Fruit fly (Drosophila melanogaster) whole organism, wandering third instar larva: Measurements from ENCODE around the gene CG43219.

ENCODE experiments used
- Abd-B ChIP-seq: fragments of >200 bp; optimal IDR thresholded peaks from 2 replicates; lab custom pipeline; 2017; ENCODE audit warnings: missing biosample characterization, missing genetic modification characterization
- CG32264 ChIP-seq: fragments of 200-800 bp; sonication (Bioruptor generic); optimal IDR thresholded peaks from 2 replicates; lab custom pipeline; 2016; ENCODE audit warnings: missing biosample characterization, missing genetic modification characterization
- CrebA ChIP-seq: fragments of 200-800 bp; sonication (Bioruptor generic); optimal IDR thresholded peaks from 2 replicates; lab custom pipeline; 2016; ENCODE audit warnings: missing biosample characterization, mild to moderate bottlenecking, missing genetic modification characterization, borderline replicate concordance
- Dfd ChIP-seq: fragments of >200 bp; optimal IDR thresholded peaks from 2 replicates; lab custom pipeline; 2017; ENCODE audit warnings: missing biosample characterization, missing genetic modification characterization
- Dif ChIP-seq: fragments of 200-275, 200-300 bp; sonication (Bioruptor generic); optimal IDR thresholded peaks from 2 replicates; lab custom pipeline; 2018; ENCODE audit warnings: missing biosample characterization, missing genetic modification characterization; ENCODE audit not compliant: partially characterized antibody
- HLH106 ChIP-seq: fragments of 200-800 bp; optimal IDR thresholded peaks from 3 replicates; lab custom pipeline; 2019; ENCODE audit warnings: missing biosample characterization, mild to moderate bottlenecking, missing genetic modification characterization, moderate library complexity
- Hnf4 ChIP-seq: fragments of 200-800 bp; sonication (Bioruptor generic); optimal IDR thresholded peaks from 2 replicates; lab custom pipeline; 2016; ENCODE audit warnings: missing biosample characterization, mild to moderate bottlenecking, missing genetic modification characterization
- Hr78 ChIP-seq: fragments of >200 bp; optimal IDR thresholded peaks from 2 replicates; lab custom pipeline; 2017; ENCODE audit warnings: missing biosample characterization, missing genetic modification characterization
- Hr83 ChIP-seq: fragments of 200-300 bp; sonication (Bioruptor generic); optimal IDR thresholded peaks from 2 replicates; lab custom pipeline; 2016; ENCODE audit warnings: missing biosample characterization, mild to moderate bottlenecking, missing genetic modification characterization, moderate library complexity; ENCODE audit not compliant: poor library complexity, severe bottlenecking
- Jra ChIP-seq: sonication (Bioruptor generic); optimal IDR thresholded peaks from 2 replicates; lab custom pipeline; 2016; ENCODE audit warnings: missing biosample characterization, missing genetic modification characterization
- Mio ChIP-seq: sonication (Bioruptor generic); optimal IDR thresholded peaks from 2 replicates; lab custom pipeline; 2016; ENCODE audit warnings: missing biosample characterization, missing genetic modification characterization
- Myc ChIP-seq: fragments of >200 bp; optimal IDR thresholded peaks from 2 replicates; lab custom pipeline; 2017
- N ChIP-seq: fragments of >200 bp; optimal IDR thresholded peaks from 2 replicates; lab custom pipeline; 2018; ENCODE audit warnings: missing biosample characterization, missing external identifiers, missing genetic modification characterization
- Rel ChIP-seq, 2 experiments: fragments of 200-800 bp; sonication (Bioruptor generic) in 1 of 2; optimal IDR thresholded peaks; 2 replicates in 1 of 2; 3 replicates in 1 of 2; lab custom pipeline; 2016 to 2019; ENCODE audit warnings: mild to moderate bottlenecking in 2 of 2, missing biosample characterization in 2 of 2, missing genetic modification characterization in 2 of 2, moderate library complexity in 1 of 2
- Sp1 ChIP-seq: fragments of 200-800 bp; sonication (Bioruptor generic); optimal IDR thresholded peaks from 3 replicates; lab custom pipeline; 2019; ENCODE audit warnings: missing biosample characterization, mild to moderate bottlenecking, missing genetic modification characterization, moderate library complexity
- Vsx2 ChIP-seq: fragments of 200-300, 225-300 bp; sonication (Bioruptor generic); optimal IDR thresholded peaks from 2 replicates; lab custom pipeline; 2018; ENCODE audit warnings: missing biosample characterization, missing genetic modification characterization; ENCODE audit not compliant: partially characterized antibody
- br ChIP-seq: fragments of 200-800 bp; sonication (Bioruptor generic); optimal IDR thresholded peaks from 2 replicates; lab custom pipeline; 2016; ENCODE audit warnings: missing biosample characterization, missing genetic modification characterization
- brk ChIP-seq: fragments of 200-800 bp; sonication (Bioruptor generic); optimal IDR thresholded peaks from 2 replicates; lab custom pipeline; 2016; ENCODE audit warnings: missing biosample characterization, mild to moderate bottlenecking, missing genetic modification characterization
- dl ChIP-seq, 2 experiments: fragments of 175-275, 200-275 bp in 1 of 2; fragments of 200-275 bp in 1 of 2; sonication (Bioruptor generic); optimal IDR thresholded peaks; lab custom pipeline; 2018; ENCODE audit warnings: mild to moderate bottlenecking in 2 of 2, missing biosample characterization in 2 of 2, missing genetic modification characterization in 2 of 2, moderate library complexity in 2 of 2; ENCODE audit not compliant: partially characterized antibody in 2 of 2, insufficient read depth in 1 of 2
- dmrt93B ChIP-seq: fragments of 200-800 bp; sonication (Bioruptor generic); optimal IDR thresholded peaks from 2 replicates; lab custom pipeline; 2018; ENCODE audit warnings: missing biosample characterization, mild to moderate bottlenecking, missing genetic modification characterization
- dsf ChIP-seq: sonication (Bioruptor generic); optimal IDR thresholded peaks from 2 replicates; lab custom pipeline; 2016; ENCODE audit warnings: missing biosample characterization, missing genetic modification characterization, borderline replicate concordance
- ey ChIP-seq: fragments of 200-800 bp; sonication (Bioruptor generic); optimal IDR thresholded peaks from 2 replicates; lab custom pipeline; 2016; ENCODE audit warnings: missing biosample characterization, missing genetic modification characterization
- foxo ChIP-seq, 2 experiments: fragments of 200-800 bp; sonication (Bioruptor generic); optimal IDR thresholded peaks; 2 replicates in 1 of 2; 3 replicates in 1 of 2; lab custom pipeline; 2016 to 2017; ENCODE audit warnings: missing biosample characterization in 2 of 2, missing genetic modification characterization in 2 of 2
- fru ChIP-seq: fragments of 200-800 bp; sonication (Bioruptor generic); optimal IDR thresholded peaks from 3 replicates; lab custom pipeline; 2016; ENCODE audit warnings: missing biosample characterization, mild to moderate bottlenecking, missing genetic modification characterization
- h ChIP-seq: fragments of 200-800 bp; sonication (Bioruptor generic); optimal IDR thresholded peaks from 3 replicates; lab custom pipeline; 2016; ENCODE audit warnings: missing biosample characterization, mild to moderate bottlenecking, missing genetic modification characterization
- jim ChIP-seq: fragments of 175-275, 200-325 bp; sonication (Bioruptor generic); optimal IDR thresholded peaks from 2 replicates; lab custom pipeline; 2016; ENCODE audit warnings: missing biosample characterization, mild to moderate bottlenecking, missing genetic modification characterization
- lola ChIP-seq: fragments of >200 bp; optimal IDR thresholded peaks from 2 replicates; lab custom pipeline; 2017; ENCODE audit warnings: missing biosample characterization, missing genetic modification characterization
- pan ChIP-seq: fragments of >200 bp; optimal IDR thresholded peaks from 2 replicates; lab custom pipeline; 2017
- psq ChIP-seq: fragments of 200-800 bp; sonication (Bioruptor generic); optimal IDR thresholded peaks from 3 replicates; lab custom pipeline; 2017; ENCODE audit warnings: missing biosample characterization, mild to moderate bottlenecking, missing genetic modification characterization, moderate library complexity
- rgr ChIP-seq: fragments of 200-800 bp; sonication (Bioruptor generic); optimal IDR thresholded peaks from 3 replicates; lab custom pipeline; 2016; ENCODE audit warnings: missing biosample characterization, mild to moderate bottlenecking, missing genetic modification characterization
- sage ChIP-seq: fragments of 200-800 bp; sonication (Bioruptor generic); optimal IDR thresholded peaks from 2 replicates; lab custom pipeline; 2016; ENCODE audit warnings: missing biosample characterization, mild to moderate bottlenecking, missing genetic modification characterization
- sv ChIP-seq: fragments of 200-800 bp; sonication (Bioruptor generic); optimal IDR thresholded peaks from 3 replicates; lab custom pipeline; 2016; ENCODE audit warnings: missing biosample characterization, missing genetic modification characterization
- tai ChIP-seq: sonication (Bioruptor generic); optimal IDR thresholded peaks from 2 replicates; lab custom pipeline; 2016; ENCODE audit warnings: missing biosample characterization, missing genetic modification characterization
- woc ChIP-seq: sonication (Bioruptor generic); optimal IDR thresholded peaks from 2 replicates; lab custom pipeline; 2016; ENCODE audit warnings: missing biosample characterization, mild to moderate bottlenecking, missing genetic modification characterization

CG43219 gene

dm6 chr3L:21229764-21230163 lies 9.6 kb downstream of the CG43219 start:
- TF ChIP-seq woc (no peak), Vsx2 (GFP tag; lab: Kevin White, UChicago) (no peak), dmrt93B (no peak), ey (GFP tag; lab: Kevin White, UChicago) (no peak), CrebA (GFP tag; lab: Kevin White, UChicago) (no peak), sv (no peak), Rel (GFP tag; optimal IDR thresholded peaks at IDR 0.05; lab: Kevin White, UChicago) (no peak), Rel (tag; optimal IDR thresholded peaks at IDR 0.05; lab: Kevin White, UChicago) (no peak), Mio (GFP tag; lab: Kevin White, UChicago) (no peak), Hr83 (no peak), Dfd (no peak), N (GFP tag; lab: Kevin White, UChicago) (no peak), sage (GFP tag; lab: Kevin White, UChicago) (no peak), Dif (GFP tag; lab: Kevin White, UChicago) (no peak)

dm6 chr3L:21230762-21231161 lies 10.6 kb downstream of the CG43219 start:
- TF ChIP-seq Dfd (peak; percentile 92), Myc (lab: Kevin White, UChicago) (no peak)

DNA sequence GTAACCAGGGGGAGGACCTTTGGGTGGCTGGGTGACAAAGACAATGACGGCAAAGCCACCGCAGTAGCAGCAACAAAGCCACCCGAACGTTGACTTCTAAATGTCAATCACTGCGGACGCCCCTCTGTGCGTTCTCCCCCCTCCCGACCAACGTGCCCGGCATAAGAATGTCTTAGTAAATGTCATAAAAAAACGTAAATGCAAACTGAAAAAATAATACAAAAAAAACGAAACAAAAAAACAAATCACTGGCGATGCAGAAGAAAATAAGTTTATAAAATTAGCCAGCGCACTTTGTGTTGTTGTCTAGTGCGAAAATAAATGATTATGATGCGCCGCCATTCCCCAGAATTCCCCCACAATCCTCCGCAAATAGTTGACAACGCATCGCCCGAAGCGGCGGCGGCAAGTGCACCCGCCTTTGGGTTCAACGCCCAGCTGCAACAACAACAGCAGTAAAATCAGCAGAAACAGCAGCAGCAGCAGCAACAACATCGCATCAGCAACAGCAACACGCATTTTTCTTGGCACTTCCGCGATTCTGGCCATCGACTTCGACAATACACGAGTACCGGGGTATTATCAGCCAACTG lies 16.9 kb downstream of the CG43219 start:
- TF ChIP-seq Sp1 (no peak), CG32264 (GFP tag; lab: Kevin White, UChicago) (no peak), Dfd (peak; percentile 21), Dif (GFP tag; lab: Kevin White, UChicago) (no peak), Rel (GFP tag; optimal IDR thresholded peaks at IDR 0.05; lab: Kevin White, UChicago) (no peak), Rel (tag; optimal IDR thresholded peaks at IDR 0.05; lab: Kevin White, UChicago) (no peak), CrebA (GFP tag; lab: Kevin White, UChicago) (no peak)

dm6 chr3L:21238377-21238776 lies 18.2 kb downstream of the CG43219 start:
- TF ChIP-seq dsf (GFP tag; lab: Kevin White, UChicago), result no peak
- no peak for TF ChIP-seq Rel (GFP tag; optimal IDR thresholded peaks at IDR 0.05; lab: Kevin White, UChicago)
- no peak for TF ChIP-seq Rel (tag; optimal IDR thresholded peaks at IDR 0.05; lab: Kevin White, UChicago)
- TF ChIP-seq Dfd, result no peak
- no peak for TF ChIP-seq lola (GFP tag; lab: Kevin White, UChicago)
- TF ChIP-seq Mio (GFP tag; lab: Kevin White, UChicago), result no peak
- no peak for TF ChIP-seq CrebA (GFP tag; lab: Kevin White, UChicago)
- TF ChIP-seq HLH106 (tag; lab: Kevin White, UChicago), result no peak
- no peak for TF ChIP-seq fru (GFP tag; lab: Kevin White, UChicago)
- TF ChIP-seq Jra (GFP tag; lab: Kevin White, UChicago), result no peak
- no peak for TF ChIP-seq Abd-B (GFP tag; lab: Kevin White, UChicago)
- TF ChIP-seq woc, result no peak
- TF ChIP-seq sv, result no peak
- TF ChIP-seq pan (lab: Kevin White, UChicago), result no peak

dm6 chr3L:21239999-21240509 lies 19.9 kb downstream of the CG43219 start:
- TF ChIP-seq sage (GFP tag; lab: Kevin White, UChicago), result no peak
- TF ChIP-seq Hr78 (GFP tag; lab: Kevin White, UChicago), result no peak
- peak; percentile 58 to 70 for TF ChIP-seq dl (GFP tag; optimal IDR thresholded peaks at IDR 0.05; lab: Kevin White, UChicago; ENCODE audit: insufficient read depth in 1 of 2, partially characterized antibody in 2 of 2)
- no peak for TF ChIP-seq foxo (GFP tag; optimal IDR thresholded peaks at IDR 0.05; lab: Kevin White, UChicago)
- TF ChIP-seq N (GFP tag; lab: Kevin White, UChicago), result no peak
- peak; percentile 49 for TF ChIP-seq Sp1
- TF ChIP-seq Myc (lab: Kevin White, UChicago), result no peak
- TF ChIP-seq Dif (GFP tag; lab: Kevin White, UChicago), result peak; percentile 45
- TF ChIP-seq brk (GFP tag; lab: Kevin White, UChicago), result no peak
- TF ChIP-seq Abd-B (GFP tag; lab: Kevin White, UChicago), result no peak
- TF ChIP-seq rgr (GFP tag; lab: Kevin White, UChicago), result peak; percentile 10
- TF ChIP-seq Hnf4 (GFP tag; lab: Kevin White, UChicago), result no peak
- no peak for TF ChIP-seq pan (lab: Kevin White, UChicago)
- no peak for TF ChIP-seq dmrt93B
- peak; percentile 1 for TF ChIP-seq br (GFP tag; lab: Kevin White, UChicago)
- TF ChIP-seq Jra (GFP tag; lab: Kevin White, UChicago), result no peak
- no peak for TF ChIP-seq HLH106 (tag; lab: Kevin White, UChicago)
- no peak for TF ChIP-seq Mio (GFP tag; lab: Kevin White, UChicago)
- TF ChIP-seq Hr83, result no peak
- no peak for TF ChIP-seq tai (GFP tag; lab: Kevin White, UChicago)
- no peak for TF ChIP-seq jim
- TF ChIP-seq h, result peak; percentile 57
- TF ChIP-seq CrebA (GFP tag; lab: Kevin White, UChicago), result peak; percentile 46
- no peak for TF ChIP-seq Rel (GFP tag; optimal IDR thresholded peaks at IDR 0.05; lab: Kevin White, UChicago)
- peak; percentile 47 for TF ChIP-seq Rel (tag; optimal IDR thresholded peaks at IDR 0.05; lab: Kevin White, UChicago)
- TF ChIP-seq psq (GFP tag; lab: Kevin White, UChicago), result peak; percentile 96
- TF ChIP-seq lola (GFP tag; lab: Kevin White, UChicago), result no peak
- no peak for TF ChIP-seq woc
- TF ChIP-seq, all 38 proteins: peak for 9
